Fruit fly (Drosophila melanogaster) whole organism, embryonic: ENCODE results near the gene CG46310.

Experiments
- Atf3 ChIP-seq: fragments of 200-800 bp; sonication (Bioruptor generic); optimal IDR thresholded peaks from 3 replicates; lab custom pipeline; 2016; ENCODE audit warnings: missing biosample characterization, missing genetic modification characterization
- Bgb ChIP-seq: fragments of 200-800 bp; sonication (Bioruptor generic); IDR thresholded peaks from 2 replicates; pipeline ENCODE4 v1.3.6; 2022; ENCODE audit warnings: missing biosample characterization, missing genetic modification characterization; ENCODE audit not compliant: partially characterized antibody
- CG10979 ChIP-seq: fragments of 200-800 bp; sonication (Bioruptor generic); optimal IDR thresholded peaks from 2 replicates; lab custom pipeline; 2018; ENCODE audit warnings: missing biosample characterization, mild to moderate bottlenecking, missing genetic modification characterization, moderate library complexity
- CG11085 ChIP-seq: fragments of 200-800 bp; sonication (Bioruptor generic); IDR thresholded peaks from 2 replicates; pipeline ENCODE4 v1.3.6; 2022; ENCODE audit warnings: missing biosample characterization, missing genetic modification characterization
- CG1233 ChIP-seq: fragments of 200-800 bp; sonication (Bioruptor generic); optimal IDR thresholded peaks from 4 replicates; lab custom pipeline; 2018; ENCODE audit warnings: missing biosample characterization, mild to moderate bottlenecking, missing genetic modification characterization
- CG12942 ChIP-seq: fragments of 200-800 bp; sonication (Bioruptor generic); optimal IDR thresholded peaks from 3 replicates; lab custom pipeline; 2016; ENCODE audit warnings: missing biosample characterization, missing genetic modification characterization
- CG13624 ChIP-seq: fragments of 200-800 bp; sonication (Bioruptor generic); optimal IDR thresholded peaks from 2 replicates; lab custom pipeline; 2016; ENCODE audit warnings: missing biosample characterization, missing genetic modification characterization
- CG16813 ChIP-seq: fragments of 200-800 bp; sonication (Bioruptor generic); IDR thresholded peaks from 3 replicates; pipeline ENCODE4 v1.3.6; 2022; ENCODE audit warnings: missing biosample characterization, missing genetic modification characterization; ENCODE audit not compliant: partially characterized antibody
- CG17612 ChIP-seq: fragments of 200-800 bp; sonication (Bioruptor generic); IDR thresholded peaks from 2 replicates; pipeline ENCODE4 v1.3.6; 2022; ENCODE audit warnings: missing biosample characterization, missing genetic modification characterization
- CG1832 ChIP-seq: fragments of 200-800 bp; sonication (Bioruptor generic); optimal IDR thresholded peaks from 2 replicates; lab custom pipeline; 2017; ENCODE audit warnings: missing biosample characterization, mild to moderate bottlenecking, missing genetic modification characterization, inconsistent platforms
- CG18599 ChIP-seq: fragments of 200-800 bp; sonication (Bioruptor generic); optimal IDR thresholded peaks from 3 replicates; lab custom pipeline; 2017; ENCODE audit warnings: missing biosample characterization, missing genetic modification characterization, mild to moderate bottlenecking, moderate library complexity, missing genetic modification reagents
- CG18619 ChIP-seq: fragments of 200-800 bp; sonication (Bioruptor generic); optimal IDR thresholded peaks from 3 replicates; lab custom pipeline; 2017; ENCODE audit warnings: missing biosample characterization, mild to moderate bottlenecking, missing genetic modification characterization
- CG30403 ChIP-seq: fragments of 200-800 bp; sonication (Bioruptor generic); optimal IDR thresholded peaks from 3 replicates; lab custom pipeline; 2016; ENCODE audit warnings: missing biosample characterization, missing genetic modification characterization
- CG32532 ChIP-seq: fragments of 200-800 bp; sonication (Bioruptor generic); IDR thresholded peaks from 2 replicates; pipeline ENCODE4 v1.3.6; 2022; ENCODE audit warnings: missing biosample characterization, missing genetic modification characterization
- CG3407 ChIP-seq: fragments of 200-800 bp; sonication (Bioruptor generic); optimal IDR thresholded peaks from 2 replicates; lab custom pipeline; 2018; ENCODE audit warnings: missing biosample characterization, mild to moderate bottlenecking, missing genetic modification characterization
- CG43689 ChIP-seq: fragments of 200-800 bp; sonication (Bioruptor generic); IDR thresholded peaks from 2 replicates; pipeline ENCODE4 v1.3.6; 2022; ENCODE audit warnings: missing biosample characterization, missing genetic modification characterization
- CG6765 ChIP-seq: fragments of 200-800 bp; sonication (Bioruptor generic); optimal IDR thresholded peaks from 3 replicates; lab custom pipeline; 2017; ENCODE audit warnings: missing biosample characterization, mild to moderate bottlenecking, missing genetic modification characterization
- CG7357 ChIP-seq: fragments of 200-800 bp; sonication (Bioruptor generic); IDR thresholded peaks from 3 replicates; pipeline ENCODE4 v1.3.6; 2022; ENCODE audit warnings: missing biosample characterization, missing genetic modification characterization
- CG7745 ChIP-seq: fragments of 200-800 bp; sonication (Bioruptor generic); optimal IDR thresholded peaks from 2 replicates; lab custom pipeline; 2018; ENCODE audit warnings: missing biosample characterization, mild to moderate bottlenecking, missing genetic modification characterization, moderate library complexity
- CG7928 ChIP-seq: fragments of 200-800 bp; sonication (Bioruptor generic); optimal IDR thresholded peaks from 2 replicates; lab custom pipeline; 2017; ENCODE audit warnings: missing biosample characterization, mild to moderate bottlenecking, missing genetic modification characterization
- CHES-1-like ChIP-seq: fragments of 200-800 bp; sonication (Bioruptor generic); optimal IDR thresholded peaks from 2 replicates; lab custom pipeline; 2016; ENCODE audit warnings: missing biosample characterization, missing genetic modification characterization
- D19A ChIP-seq: fragments of 200-800 bp; optimal IDR thresholded peaks from 3 replicates; lab custom pipeline; 2019; ENCODE audit warnings: missing biosample characterization, mild to moderate bottlenecking, missing genetic modification characterization, moderate library complexity
- D19B ChIP-seq: fragments of 200-800 bp; sonication (Bioruptor generic); optimal IDR thresholded peaks from 2 replicates; lab custom pipeline; 2017; ENCODE audit warnings: missing biosample characterization, mild to moderate bottlenecking, missing genetic modification characterization
- Dbx ChIP-seq: fragments of 200-800 bp; sonication (Bioruptor generic); IDR thresholded peaks from 3 replicates; pipeline ENCODE4 v1.3.6; 2022; ENCODE audit warnings: missing biosample characterization, missing genetic modification characterization
- E2f2 ChIP-seq: fragments of 200-800 bp; sonication (Bioruptor generic); IDR thresholded peaks from 2 replicates; pipeline ENCODE4 v1.3.6; 2022; ENCODE audit warnings: missing biosample characterization, missing genetic modification characterization
- GATAe ChIP-seq: fragments of 200-800 bp; sonication (Bioruptor generic); conservative IDR thresholded peaks from 2 replicates; pipeline ENCODE4 v1.3.6; 2022; ENCODE audit warnings: missing biosample characterization, missing genetic modification characterization
- HLH3B ChIP-seq: fragments of 200-800 bp; sonication (Bioruptor generic); IDR thresholded peaks from 2 replicates; pipeline ENCODE4 v1.3.6; 2022; ENCODE audit warnings: missing biosample characterization, missing genetic modification characterization
- Hand ChIP-seq: fragments of 200-800 bp; sonication (Bioruptor generic); optimal IDR thresholded peaks from 2 replicates; lab custom pipeline; 2017; ENCODE audit warnings: mild to moderate bottlenecking, missing biosample characterization, missing genetic modification reagents, missing genetic modification characterization
- Mad ChIP-seq: fragments of 200-800 bp; sonication (Bioruptor generic); optimal IDR thresholded peaks from 2 replicates; lab custom pipeline; 2016; ENCODE audit warnings: missing biosample characterization, missing genetic modification characterization
- Mrtf ChIP-seq: fragments of 200-800 bp; sonication (Bioruptor generic); IDR thresholded peaks from 3 replicates; pipeline ENCODE4 v1.3.6; 2022; ENCODE audit warnings: missing biosample characterization, missing genetic modification characterization
- Nf-YC ChIP-seq: fragments of 200-800 bp; optimal IDR thresholded peaks from 3 replicates; lab custom pipeline; 2019; ENCODE audit warnings: missing biosample characterization, mild to moderate bottlenecking, missing genetic modification characterization, moderate library complexity
- NfI ChIP-seq: fragments of 200-800 bp; sonication (Bioruptor generic); optimal IDR thresholded peaks from 3 replicates; lab custom pipeline; 2018; ENCODE audit warnings: missing biosample characterization, mild to moderate bottlenecking, missing genetic modification characterization, moderate library complexity
- Ssrp ChIP-seq: fragments of 200-800 bp; sonication (Bioruptor generic); optimal IDR thresholded peaks from 2 replicates; lab custom pipeline; 2018; ENCODE audit warnings: missing biosample characterization, mild to moderate bottlenecking, missing genetic modification characterization, moderate library complexity
- Vsx1 ChIP-seq: fragments of 200-800 bp; sonication (Bioruptor generic); optimal IDR thresholded peaks from 2 replicates; lab custom pipeline; 2017; ENCODE audit warnings: missing biosample characterization, mild to moderate bottlenecking, missing genetic modification characterization, missing genetic modification reagents
- chif ChIP-seq, 2 experiments: fragments of 200-800 bp; sonication (Bioruptor generic); optimal IDR thresholded peaks; 3 replicates each; lab custom pipeline; 2016; ENCODE audit warnings: missing biosample characterization in 2 of 2, missing genetic modification characterization in 2 of 2
- chinmo ChIP-seq: fragments of 200-800 bp; sonication (Bioruptor generic); IDR thresholded peaks from 4 replicates; pipeline ENCODE4 v1.3.6; 2022; ENCODE audit warnings: missing biosample characterization, missing genetic modification characterization; ENCODE audit not compliant: partially characterized antibody
- croc ChIP-seq: fragments of 200-800 bp; sonication (Bioruptor generic); conservative IDR thresholded peaks from 3 replicates; pipeline ENCODE4 v1.3.6; 2022; ENCODE audit warnings: missing biosample characterization, missing genetic modification characterization
- dm ChIP-seq: fragments of 200-800 bp; sonication (Bioruptor generic); optimal IDR thresholded peaks from 3 replicates; lab custom pipeline; 2016; ENCODE audit warnings: missing biosample characterization, missing genetic modification characterization
- ftz-f1 ChIP-seq: fragments of 200-800 bp; sonication (Bioruptor generic); optimal IDR thresholded peaks from 2 replicates; lab custom pipeline; 2016; ENCODE audit warnings: missing biosample characterization, missing genetic modification characterization
- hbn ChIP-seq: fragments of 200-800 bp; sonication (Bioruptor generic); IDR thresholded peaks from 2 replicates; pipeline ENCODE4 v1.3.6; 2022; ENCODE audit warnings: missing biosample characterization, missing genetic modification characterization; ENCODE audit not compliant: partially characterized antibody
- mam ChIP-seq: fragments of 200-800 bp; sonication (Bioruptor generic); optimal IDR thresholded peaks from 3 replicates; lab custom pipeline; 2016; ENCODE audit warnings: missing biosample characterization, missing genetic modification characterization
- nerfin-2 ChIP-seq: fragments of 200-800 bp; sonication (Bioruptor generic); IDR thresholded peaks from 2 replicates; pipeline ENCODE4 v1.3.6; 2022; ENCODE audit warnings: missing biosample characterization, missing genetic modification characterization; ENCODE audit not compliant: partially characterized antibody
- otp ChIP-seq: fragments of 200-800 bp; sonication (Bioruptor generic); IDR thresholded peaks from 3 replicates; pipeline ENCODE4, ENCODE4 v1.3.6; 2022; ENCODE audit warnings: missing biosample characterization, missing genetic modification characterization
- pho ChIP-seq: fragments of 200-800 bp; sonication (Bioruptor generic); optimal IDR thresholded peaks from 2 replicates; lab custom pipeline; 2016; ENCODE audit warnings: missing biosample characterization, missing genetic modification characterization
- psq ChIP-seq: fragments of 200-800 bp; sonication (Bioruptor generic); optimal IDR thresholded peaks from 2 replicates; lab custom pipeline; 2017; ENCODE audit warnings: missing biosample characterization, missing genetic modification characterization
- row ChIP-seq: fragments of 200-800 bp; sonication (Bioruptor generic); IDR thresholded peaks from 3 replicates; pipeline ENCODE4 v1.3.6; 2022; ENCODE audit warnings: missing biosample characterization, missing genetic modification characterization
- run ChIP-seq: fragments of 200-800 bp; sonication (Bioruptor generic); optimal IDR thresholded peaks from 3 replicates; lab custom pipeline; 2018; ENCODE audit warnings: missing biosample characterization, mild to moderate bottlenecking, missing genetic modification characterization
- scrt ChIP-seq: fragments of 200-800 bp; sonication (Bioruptor generic); optimal IDR thresholded peaks from 2 replicates; lab custom pipeline; 2018; ENCODE audit warnings: missing biosample characterization, mild to moderate bottlenecking, missing genetic modification characterization, moderate library complexity
- sqz ChIP-seq: fragments of 200-800 bp; sonication (Bioruptor generic); optimal IDR thresholded peaks from 3 replicates; lab custom pipeline; 2018; ENCODE audit warnings: missing biosample characterization, mild to moderate bottlenecking, missing genetic modification characterization
- usp ChIP-seq: fragments of >200 bp; optimal IDR thresholded peaks from 2 replicates; lab custom pipeline; 2017; ENCODE audit warnings: missing biosample characterization, missing genetic modification characterization
- zfh2 ChIP-seq: fragments of 200-800 bp; sonication (Bioruptor generic); optimal IDR thresholded peaks from 2 replicates; lab custom pipeline; 2016; ENCODE audit warnings: missing biosample characterization, missing genetic modification characterization

The CG46310 gene

dm6 chr3R:23159289-23159956 lies 14.2 kb upstream of the CG46310 start, which contains the start of gene VhaAC39-2 (continued):
- TF ChIP-seq CG12942 (GFP tag; lab: Kevin White, UChicago) (no peak), E2f2 (GFP tag; lab: Robert Waterston, UW) (peak; percentile 68), CG18619 (GFP tag; lab: Kevin White, UChicago) (no peak), dm (no peak), sqz (GFP tag; lab: Kevin White, UChicago) (no peak), croc (GFP tag; lab: Robert Waterston, UW) (no peak), CG13624 (no peak), NfI (no peak), Bgb (GFP tag; lab: Robert Waterston, UW) (no peak), CG6765 (no peak), GATAe (no peak), CG30403 (peak; percentile 2), CHES-1-like (GFP tag; lab: Kevin White, UChicago) (no peak), CG10979 (tag; lab: Kevin White, UChicago) (peak; percentile 52), Mad (GFP tag; lab: Kevin White, UChicago) (no peak), D19B (no peak), CG1233 (no peak), pho (GFP tag; lab: Kevin White, UChicago) (no peak), Atf3 (GFP tag; lab: Kevin White, UChicago) (no peak), mam (GFP tag; lab: Kevin White, UChicago) (no peak), ftz-f1 (GFP tag; lab: Kevin White, UChicago) (no peak), CG11085 (GFP tag; lab: Robert Waterston, UW) (no peak), scrt (GFP tag; lab: Kevin White, UChicago) (peak; percentile 93), chif (GFP tag; optimal IDR thresholded peaks at IDR 0.05; lab: Kevin White, UChicago) (no peak), D19A (tag; lab: Kevin White, UChicago) (no peak), CG7357 (GFP tag; lab: Robert Waterston, UW) (no peak), otp (GFP tag; lab: Robert Waterston, UW) (no peak), nerfin-2 (GFP tag; lab: Robert Waterston, UW) (no peak), Ssrp (tag; lab: Kevin White, UChicago) (no peak), zfh2 (GFP tag; lab: Kevin White, UChicago) (no peak), CG16813 (no peak), HLH3B (peak; percentile 28; the same call in 1 of the 2 replicates), chinmo (GFP tag; lab: Robert Waterston, UW) (no peak), Vsx1 (GFP tag; lab: Kevin White, UChicago) (no peak), CG1832 (no peak), CG43689 (GFP tag; lab: Robert Waterston, UW) (no peak), Mrtf (GFP tag; lab: Robert Waterston, UW) (no peak), CG32532 (GFP tag; lab: Robert Waterston, UW) (no peak; the same call in 1 of the 2 replicates), CG7745 (no peak), row (GFP tag; lab: Robert Waterston, UW) (no peak), Nf-YC (tag; lab: Kevin White, UChicago) (no peak), hbn (GFP tag; lab: Robert Waterston, UW) (no peak), CG7928 (GFP tag; lab: Kevin White, UChicago) (no peak), Dbx (no peak), CG18599 (GFP tag; lab: Kevin White, UChicago) (no peak), run (tag; lab: Kevin White, UChicago) (no peak), CG17612 (no peak), Hand (GFP tag; lab: Kevin White, UChicago) (no peak), CG3407 (GFP tag; lab: Kevin White, UChicago) (no peak), usp (GFP tag; lab: Kevin White, UChicago) (no peak), psq (GFP tag; lab: Kevin White, UChicago) (no peak)
